Worm (Caenorhabditis elegans) whole organism, L4/young adult: ENCODE results near the gene srz-9.
"Not testable (repeated sequence)": the region's sequence is repeated elsewhere in the genome, so short reads cannot be mapped to it uniquely, and the experiment has no call there.

ENCODE experiments used
- W03F9.2 ChIP-seq: fragments of 150-350 bp; optimal IDR thresholded peaks from 2 replicates; lab custom pipeline; 2014; ENCODE audit warnings: missing biosample characterization, missing genetic modification characterization
- dao-5 ChIP-seq: sonication (generic microtip); optimal IDR thresholded peaks from 2 replicates; lab custom pipeline; 2016; ENCODE audit warnings: missing genotype, missing genetic modification characterization, moderate library complexity, missing compliant biosample characterization
- him-1 ChIP-seq: sonication (generic microtip); optimal IDR thresholded peaks from 2 replicates; lab custom pipeline; 2016; ENCODE audit warnings: missing genotype, missing genetic modification reagents, missing genetic modification characterization, missing compliant biosample characterization

srz-9 gene

DNA sequence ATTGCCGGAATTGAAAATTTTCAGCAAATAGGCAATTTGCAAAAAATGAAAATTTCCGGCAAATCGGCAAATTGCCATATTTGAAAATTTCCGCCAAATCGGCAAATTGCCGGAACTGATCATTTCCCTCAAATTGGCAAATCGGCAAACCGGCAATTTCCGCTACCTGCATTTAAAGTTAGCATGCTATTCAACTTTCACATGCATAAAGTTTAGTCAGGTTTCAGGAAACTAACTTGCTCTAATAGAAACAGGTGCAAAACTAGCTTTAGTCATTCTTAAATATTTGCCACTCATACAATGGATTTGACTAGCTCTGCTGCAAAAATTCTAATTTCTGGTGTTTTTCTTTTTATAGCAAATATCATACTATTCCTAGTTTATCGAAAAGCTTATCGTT lies at the start of gene srz-9:
srz-9 (plus strand) TSS at position 301 of the 400 bp plus-strand sequence.
- not testable (repeated sequence) for TF ChIP-seq him-1; W03F9.2; dao-5 (tag; lab: Kevin White, UChicago)

DNA sequence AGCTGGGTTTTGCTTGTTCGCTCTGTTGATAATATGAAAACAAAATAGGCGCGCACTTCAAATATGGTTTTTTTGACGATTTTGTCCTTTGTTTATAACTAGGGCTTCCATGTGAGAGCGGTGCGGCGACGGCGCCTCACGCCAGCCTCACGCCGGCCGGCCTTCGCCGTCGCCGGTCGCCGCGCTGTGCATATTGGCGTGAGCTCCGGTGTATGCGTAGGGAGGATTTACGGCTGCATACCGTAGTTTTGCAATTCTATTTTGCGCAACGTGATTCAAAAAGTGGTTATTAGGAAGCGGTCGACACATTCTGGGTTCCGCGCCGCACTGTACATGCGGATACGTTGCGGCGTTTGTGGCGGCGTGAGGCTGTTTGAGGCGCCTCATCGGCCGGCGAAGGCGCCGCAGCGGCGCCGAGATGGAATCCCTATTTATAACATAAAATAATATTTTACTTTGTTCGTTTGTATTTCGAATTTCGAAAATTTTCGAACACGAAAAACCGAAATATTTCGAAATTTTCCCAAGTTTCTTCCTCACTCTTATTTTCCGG lies 49.6 kb upstream of the srz-9 start:
- TF ChIP-seq W03F9.2: no peak
- no peak for TF ChIP-seq dao-5 (tag; lab: Kevin White, UChicago)
- TF ChIP-seq him-1: no peak

DNA sequence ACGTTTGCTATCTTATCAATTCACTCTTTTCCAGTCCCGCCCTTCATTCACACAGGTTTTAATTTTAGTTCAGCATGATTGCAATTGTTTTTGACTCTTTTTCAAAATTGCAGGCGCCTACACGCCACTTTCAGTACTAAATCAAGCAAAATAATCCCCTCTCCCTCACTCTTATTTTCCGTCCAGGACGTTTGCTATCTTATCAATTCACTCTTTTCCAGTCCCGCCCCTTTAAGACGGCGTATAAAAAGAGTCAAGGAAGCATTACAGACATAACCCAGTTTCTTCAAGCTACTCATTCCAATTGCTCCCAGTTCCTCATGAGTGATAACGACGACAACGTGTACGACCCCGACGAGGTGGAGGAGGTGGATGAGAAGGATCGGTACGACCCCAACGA lies 49.1 kb upstream of the srz-9 start, which contains the start of gene Y119D3B.21:
Y119D3B.21 (plus strand) TSS at position 321 of the 400 bp plus-strand sequence.
- TF ChIP-seq dao-5 (tag; lab: Kevin White, UChicago): no peak
- no peak for TF ChIP-seq him-1
- no peak for TF ChIP-seq W03F9.2

DNA sequence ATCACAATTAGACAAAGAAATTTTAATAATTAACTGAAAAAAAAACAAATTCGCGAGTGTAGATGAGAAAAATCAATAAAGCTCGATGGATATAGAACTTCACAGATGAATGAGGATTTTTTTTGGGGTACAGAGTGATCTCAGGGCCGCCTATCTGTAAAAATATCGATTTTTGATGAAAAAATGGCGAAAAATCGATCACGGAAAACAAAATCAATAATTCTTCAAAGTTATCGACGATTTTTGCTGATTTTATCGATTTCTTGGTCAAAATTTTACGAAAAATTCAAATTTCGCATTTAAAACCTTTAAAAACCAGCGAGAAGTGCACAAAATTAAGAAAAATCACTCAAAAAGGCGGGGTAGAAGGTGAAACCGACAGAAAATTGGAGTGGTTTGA lies 47.7 kb upstream of the srz-9 start:
- no peak for TF ChIP-seq W03F9.2
- TF ChIP-seq him-1: no peak
- no peak for TF ChIP-seq dao-5 (tag; lab: Kevin White, UChicago)

DNA sequence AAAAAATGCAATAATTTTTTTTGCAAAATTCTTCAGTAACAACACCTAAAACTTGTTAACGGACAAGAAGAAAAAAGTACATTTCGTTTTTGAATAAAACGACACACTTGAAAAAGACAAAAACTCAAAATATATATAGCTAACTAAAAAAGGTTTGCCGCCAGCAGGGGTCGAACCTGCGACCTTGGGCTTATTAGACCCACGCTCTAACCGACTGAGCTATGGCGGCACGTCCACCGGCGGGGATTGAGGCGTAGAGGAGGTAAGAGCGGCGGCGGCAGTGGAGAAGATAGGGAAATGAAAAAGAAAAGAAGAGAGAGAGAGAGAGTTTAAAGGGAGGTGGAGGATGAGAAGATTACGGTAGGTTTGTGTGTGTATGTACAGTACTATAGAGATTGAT lies 45.6 kb upstream of the srz-9 start:
- no peak for TF ChIP-seq W03F9.2
- no peak for TF ChIP-seq him-1
- no peak for TF ChIP-seq dao-5 (tag; lab: Kevin White, UChicago)

DNA sequence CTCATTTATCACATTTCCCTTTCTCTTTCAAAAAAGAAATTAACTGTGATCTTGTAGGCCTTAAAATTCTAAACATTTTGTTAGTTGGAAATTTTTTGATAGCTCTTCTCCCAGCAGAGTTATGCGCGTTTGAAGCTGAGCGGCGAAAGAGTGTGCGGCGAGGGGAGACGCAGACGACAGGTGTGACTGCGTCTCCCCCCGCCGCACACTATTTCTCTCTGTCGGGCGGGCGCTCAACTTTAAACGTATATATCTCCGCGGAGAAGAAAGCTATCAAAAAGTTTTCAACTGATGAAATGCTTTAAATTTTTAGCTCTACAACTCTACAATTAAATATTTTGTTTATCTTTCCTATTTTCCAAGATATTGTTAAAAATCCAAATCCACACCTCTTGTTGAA lies 44.8 kb upstream of the srz-9 start:
- TF ChIP-seq W03F9.2 (no peak), dao-5 (tag; lab: Kevin White, UChicago) (no peak), him-1 (no peak)

DNA sequence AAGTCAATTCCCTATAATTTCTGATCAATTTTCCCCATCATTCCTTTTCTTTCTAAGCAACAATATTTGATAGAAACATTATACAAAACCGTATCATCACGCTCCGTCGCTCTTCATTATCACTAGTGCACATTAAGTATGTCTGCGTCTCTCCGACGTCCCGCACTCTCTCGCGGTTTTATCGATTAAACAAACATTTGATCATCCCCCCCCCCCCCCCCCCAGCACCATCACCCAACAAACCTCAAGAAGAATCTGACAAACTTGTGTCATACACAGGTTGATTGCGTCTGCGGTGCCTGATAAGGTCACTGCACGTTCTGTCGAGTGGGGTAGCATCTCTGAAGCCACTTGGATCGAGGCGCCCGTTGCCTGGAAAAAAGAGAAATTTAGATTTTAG lies 43.8 kb upstream of the srz-9 start:
- no peak for TF ChIP-seq dao-5 (tag; lab: Kevin White, UChicago)
- TF ChIP-seq W03F9.2: no peak
- no peak for TF ChIP-seq him-1

DNA sequence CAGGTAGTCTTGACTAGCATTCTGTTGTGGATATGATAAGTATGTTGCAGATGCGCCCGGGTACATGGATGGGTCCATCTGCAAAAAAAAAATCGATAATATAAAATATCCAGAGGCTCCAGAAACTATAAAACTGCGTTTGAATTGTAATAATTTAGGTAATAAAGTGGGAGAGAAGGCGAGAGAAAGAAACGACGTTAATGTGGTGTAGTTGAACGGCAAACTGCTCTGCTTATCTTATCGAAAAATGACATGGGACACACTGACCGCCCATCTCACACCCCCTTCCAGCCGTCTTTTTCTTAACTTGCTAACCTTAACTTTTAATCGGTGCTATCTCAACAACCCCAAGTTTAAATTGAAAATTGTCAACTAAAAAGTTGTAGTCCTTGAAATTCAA lies 41.8 kb upstream of the srz-9 start:
- TF ChIP-seq him-1 (no peak), dao-5 (tag; lab: Kevin White, UChicago) (no peak), W03F9.2 (no peak)

DNA sequence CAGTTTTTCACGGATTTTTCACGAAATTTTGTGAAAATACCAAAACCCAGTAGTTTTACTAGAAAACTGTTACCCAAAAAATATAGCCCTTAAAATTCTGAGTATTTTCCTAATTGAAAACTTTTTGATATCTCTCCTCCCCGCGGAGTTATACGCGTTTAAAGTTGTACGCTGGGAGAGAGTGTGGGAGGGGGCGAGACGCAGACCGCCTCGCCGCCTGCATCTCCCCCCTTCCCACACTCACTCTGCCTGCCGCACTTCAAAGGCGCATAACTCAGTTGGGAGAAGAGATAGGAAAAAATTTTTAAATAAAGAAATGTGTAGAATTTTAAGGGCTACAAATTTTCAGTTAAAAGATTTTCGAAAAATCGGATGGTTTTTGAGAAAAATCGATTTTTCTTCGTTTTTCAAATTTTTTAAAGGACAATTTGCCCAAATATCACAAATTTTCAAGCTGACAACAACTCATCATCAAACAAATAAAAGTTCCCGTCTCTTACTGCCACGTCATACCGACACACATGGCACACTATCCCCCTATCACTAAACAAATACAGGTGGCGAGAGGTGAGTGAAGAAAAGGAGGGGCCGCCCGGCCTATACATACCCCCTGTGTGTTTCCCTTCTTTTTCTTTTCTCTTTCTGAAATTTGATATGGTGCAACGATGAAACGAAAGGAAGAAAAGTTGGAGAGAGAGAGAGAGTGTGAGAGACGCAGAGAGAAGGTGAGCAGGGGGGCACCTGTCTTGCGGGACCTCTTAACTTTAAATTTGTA lies 40.3 kb upstream of the srz-9 start:
- TF ChIP-seq him-1 (no peak), W03F9.2 (no peak), dao-5 (tag; lab: Kevin White, UChicago) (no peak)

DNA sequence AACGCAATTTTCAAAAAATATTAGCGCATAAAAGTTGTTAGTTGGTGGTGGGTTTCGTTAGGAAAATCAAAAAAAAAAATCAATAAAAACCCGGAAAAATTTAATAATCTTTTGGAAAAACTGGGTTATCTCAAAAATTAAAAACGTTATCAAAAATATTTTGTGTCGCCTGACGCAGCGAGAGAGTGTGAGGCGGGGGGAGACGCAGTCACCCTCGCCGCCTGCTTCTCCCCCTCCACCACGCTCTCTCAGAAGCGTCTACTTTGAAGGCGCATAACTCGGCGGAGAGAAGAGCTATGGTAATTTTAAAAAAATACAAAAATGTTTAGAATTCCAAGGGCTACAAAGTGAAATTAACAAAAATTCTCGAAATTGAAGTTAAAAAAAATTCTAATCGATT lies 38.7 kb upstream of the srz-9 start:
- no peak for TF ChIP-seq him-1
- no peak for TF ChIP-seq W03F9.2
- no peak for TF ChIP-seq dao-5 (tag; lab: Kevin White, UChicago)

DNA sequence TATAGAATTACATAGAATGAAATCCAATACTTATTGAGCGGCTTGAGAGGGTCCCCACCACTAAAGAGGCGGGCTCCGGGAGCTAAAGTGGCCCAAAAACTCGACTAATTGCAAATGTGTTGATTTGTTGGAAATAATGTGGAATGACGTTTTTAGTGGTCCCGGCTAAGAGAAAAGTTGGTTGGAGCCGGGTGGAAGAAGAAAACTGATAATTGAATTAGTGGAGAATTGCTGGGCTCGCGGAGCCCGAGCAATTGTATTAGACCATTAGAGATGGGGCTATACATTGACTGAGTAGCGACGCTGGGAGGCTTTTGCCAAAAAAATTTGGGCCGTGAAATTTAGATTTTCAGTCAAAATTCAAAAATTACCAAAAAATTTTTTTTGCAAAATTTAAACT lies 38.2 kb upstream of the srz-9 start:
- TF ChIP-seq dao-5 (tag; lab: Kevin White, UChicago) (no peak), him-1 (no peak), W03F9.2 (no peak)

DNA sequence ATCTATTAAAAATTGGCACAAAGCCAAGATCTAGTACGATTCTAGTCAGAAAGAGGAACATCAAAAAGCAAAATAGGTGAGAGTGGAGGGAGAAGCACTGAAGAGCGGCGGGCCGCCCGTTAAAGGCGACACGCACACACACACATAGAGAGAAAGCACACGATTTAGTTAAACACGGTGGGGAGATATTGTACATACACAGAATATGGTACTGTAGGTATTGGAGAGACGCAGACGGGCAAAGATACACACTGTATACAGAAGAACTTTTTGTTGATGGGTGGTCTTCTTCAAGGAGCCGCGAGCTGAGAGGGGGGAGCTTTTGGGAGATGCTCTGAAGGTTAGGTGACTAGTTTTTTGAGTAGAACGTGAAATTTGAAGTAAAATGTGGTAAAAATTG lies 37.5 kb upstream of the srz-9 start:
- TF ChIP-seq dao-5 (tag; lab: Kevin White, UChicago) (no peak), him-1 (no peak), W03F9.2 (no peak)

DNA sequence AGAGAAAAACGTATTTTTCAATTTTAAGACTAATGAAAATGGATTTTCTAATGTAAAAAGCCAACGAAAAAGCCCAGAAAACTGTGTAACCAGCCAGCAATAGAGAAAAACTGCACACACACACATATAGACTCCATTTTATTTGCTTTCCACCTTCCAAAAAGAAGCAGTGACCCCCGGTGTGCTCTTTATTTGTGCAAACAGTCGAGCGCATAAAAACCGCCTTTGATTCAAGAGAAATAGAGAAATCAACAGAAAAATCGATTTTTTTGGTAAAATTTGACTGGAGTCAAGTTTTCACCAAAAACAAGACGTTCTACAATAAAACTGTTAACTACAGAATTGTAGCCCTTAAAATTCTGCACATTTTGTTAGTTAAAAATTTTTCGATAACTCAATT lies 35.2 kb upstream of the srz-9 start:
- TF ChIP-seq him-1 (no peak), dao-5 (tag; lab: Kevin White, UChicago) (no peak), W03F9.2 (no peak)

DNA sequence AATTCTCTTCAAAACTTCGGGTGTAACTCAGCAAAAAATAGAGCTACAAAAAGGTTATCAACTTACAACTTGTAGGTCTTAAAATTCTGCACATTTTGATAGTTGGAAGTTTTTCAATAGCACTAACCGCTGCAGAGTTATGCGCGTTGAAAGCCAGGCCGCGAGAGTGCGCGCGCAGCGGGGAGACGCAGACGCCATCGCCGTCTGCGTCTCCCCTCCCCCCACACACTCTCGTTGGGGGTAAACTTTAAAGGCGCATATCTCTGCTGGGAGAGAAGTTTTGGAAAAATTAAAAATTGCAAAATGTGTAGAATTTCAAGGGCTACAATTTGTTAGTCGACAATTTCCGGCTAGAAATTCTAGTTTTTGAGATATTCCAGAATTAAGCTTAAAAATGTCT lies 34.3 kb upstream of the srz-9 start:
- TF ChIP-seq dao-5 (tag; lab: Kevin White, UChicago) (no peak), him-1 (no peak), W03F9.2 (no peak)

DNA sequence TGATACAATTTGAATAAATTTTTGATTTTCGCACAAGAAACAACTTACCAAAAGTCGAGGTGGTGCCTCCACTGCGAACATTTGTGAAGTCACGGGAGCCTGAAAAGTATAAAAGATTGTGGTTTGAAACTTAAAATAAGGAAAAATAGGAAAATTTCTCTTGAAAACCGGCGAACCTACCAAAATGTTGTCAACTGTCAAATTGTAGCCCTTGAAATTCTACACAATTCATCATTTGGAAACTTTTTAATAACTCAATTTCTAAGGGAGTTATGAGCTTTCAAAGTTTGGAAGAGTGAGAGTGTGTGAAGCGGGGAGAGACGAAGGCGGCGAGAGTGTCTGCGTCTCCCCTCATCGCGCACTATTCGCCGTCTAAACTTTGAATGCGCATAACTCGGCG lies 33.6 kb upstream of the srz-9 start, which contains the start of gene pes-4:
pes-4 (minus strand) TSS at position 101 of the 400 bp plus-strand sequence.
- TF ChIP-seq W03F9.2: no peak
- TF ChIP-seq dao-5 (tag; lab: Kevin White, UChicago): no peak
- TF ChIP-seq him-1: no peak
